Worm (Caenorhabditis elegans) whole organism, late embryonic: Measurements from ENCODE around the gene srz-44.
"Not testable (repeated sequence)": the region's sequence is repeated elsewhere in the genome, so short reads cannot be mapped to it uniquely, and the experiment has no call there.

Source experiments
- C08G9.2 ChIP-seq: sonication (generic microtip); optimal IDR thresholded peaks from 2 replicates; lab custom pipeline; 2016; ENCODE audit warnings: mild to moderate bottlenecking, missing genetic modification characterization, moderate library complexity, missing compliant biosample characterization
- F13H6.1 ChIP-seq: sonication (generic microtip); optimal IDR thresholded peaks from 2 replicates; lab custom pipeline; 2016; ENCODE audit warnings: missing genetic modification characterization, missing compliant biosample characterization
- K02D7.2 ChIP-seq: sonication (generic microtip); optimal IDR thresholded peaks from 2 replicates; lab custom pipeline; 2017; ENCODE audit warnings: mild to moderate bottlenecking, missing genetic modification characterization, missing compliant biosample characterization
- K09A11.1 ChIP-seq: sonication (generic microtip); optimal IDR thresholded peaks from 2 replicates; lab custom pipeline; 2017; ENCODE audit warnings: antibody characterized with exemption, mild to moderate bottlenecking, missing genetic modification characterization, missing compliant biosample characterization; ENCODE audit not compliant: insufficient read depth
- ahr-1 ChIP-seq: sonication (generic microtip); optimal IDR thresholded peaks from 2 replicates; lab custom pipeline; 2016; ENCODE audit warnings: missing genetic modification characterization, missing compliant biosample characterization
- ceh-14 ChIP-seq: sonication (generic microtip); optimal IDR thresholded peaks from 2 replicates; lab custom pipeline; 2016; ENCODE audit warnings: missing genotype, missing genetic modification characterization, missing compliant biosample characterization
- ceh-18 ChIP-seq: sonication (generic microtip); optimal IDR thresholded peaks from 2 replicates; lab custom pipeline; 2016; ENCODE audit warnings: missing genetic modification characterization, missing compliant biosample characterization
- ceh-22 ChIP-seq: sonication (generic microtip); optimal IDR thresholded peaks from 2 replicates; lab custom pipeline; 2017; ENCODE audit warnings: missing biosample characterization, missing genetic modification characterization
- ceh-31 ChIP-seq: sonication (generic microtip); optimal IDR thresholded peaks from 2 replicates; lab custom pipeline; 2016; ENCODE audit warnings: missing genetic modification characterization, missing compliant biosample characterization
- ceh-45 ChIP-seq: fragments of 200-800 bp; sonication (Bioruptor generic); IDR thresholded peaks from 2 replicates; pipeline ENCODE4 v1.3.6; 2022; ENCODE audit warnings: missing genetic modification reagents, missing genetic modification characterization, missing compliant biosample characterization
- ceh-9 ChIP-seq: sonication (generic microtip); optimal IDR thresholded peaks from 2 replicates; lab custom pipeline; 2016; ENCODE audit warnings: mild to moderate bottlenecking, missing genetic modification characterization, inconsistent platforms, missing compliant biosample characterization
- dmd-4 ChIP-seq: sonication (generic microtip); optimal IDR thresholded peaks from 2 replicates; lab custom pipeline; 2016; ENCODE audit warnings: borderline replicate concordance, missing genetic modification characterization, missing compliant biosample characterization
- dve-1 ChIP-seq: sonication (generic microtip); optimal IDR thresholded peaks from 2 replicates; lab custom pipeline; 2017; ENCODE audit warnings: antibody characterized with exemption, mild to moderate bottlenecking, missing genetic modification characterization, missing compliant biosample characterization
- elt-2 ChIP-seq: sonication (generic microtip); optimal IDR thresholded peaks from 2 replicates; lab custom pipeline; 2016; ENCODE audit warnings: missing genetic modification reagents, missing genetic modification characterization, missing compliant biosample characterization
- ets-4 ChIP-seq: sonication (generic microtip); optimal IDR thresholded peaks from 2 replicates; lab custom pipeline; 2016; ENCODE audit warnings: missing genetic modification characterization, missing compliant biosample characterization
- eyg-1 ChIP-seq: sonication (generic microtip); optimal IDR thresholded peaks from 2 replicates; lab custom pipeline; 2016; ENCODE audit warnings: missing genotype, missing genetic modification characterization, missing compliant biosample characterization
- fkh-6 ChIP-seq: sonication (generic microtip); optimal IDR thresholded peaks from 2 replicates; lab custom pipeline; 2016; ENCODE audit warnings: missing genetic modification characterization, missing compliant biosample characterization
- gmeb-2 ChIP-seq: sonication (generic microtip); optimal IDR thresholded peaks from 2 replicates; lab custom pipeline; 2016; ENCODE audit warnings: missing genetic modification characterization, inconsistent platforms, missing compliant biosample characterization
- hlh-13 ChIP-seq: fragments of 200-800 bp; sonication (Bioruptor generic); optimal IDR thresholded peaks from 2 replicates; lab custom pipeline; 2018; ENCODE audit warnings: mild to moderate bottlenecking, missing genetic modification characterization, missing compliant biosample characterization
- hlh-15 ChIP-seq: sonication (generic microtip); optimal IDR thresholded peaks from 2 replicates; lab custom pipeline; 2016; ENCODE audit warnings: missing genetic modification characterization, missing compliant biosample characterization
- hlh-6 ChIP-seq: sonication (generic microtip); optimal IDR thresholded peaks from 2 replicates; lab custom pipeline; 2016; ENCODE audit warnings: missing genotype, missing genetic modification characterization, missing compliant biosample characterization
- lim-6 ChIP-seq: sonication (generic microtip); optimal IDR thresholded peaks from 2 replicates; lab custom pipeline; 2016; ENCODE audit warnings: missing genetic modification characterization, missing compliant biosample characterization
- madf-2 ChIP-seq: sonication (generic microtip); optimal IDR thresholded peaks from 2 replicates; lab custom pipeline; 2017; ENCODE audit warnings: missing genetic modification characterization, missing compliant biosample characterization
- nfya-1 ChIP-seq: sonication (generic microtip); optimal IDR thresholded peaks from 2 replicates; lab custom pipeline; 2017; ENCODE audit warnings: missing genetic modification characterization, mild to moderate bottlenecking, missing compliant biosample characterization, antibody characterized with exemption, moderate library complexity
- odd-2 ChIP-seq: sonication (generic microtip); optimal IDR thresholded peaks from 2 replicates; lab custom pipeline; 2017; ENCODE audit warnings: antibody characterized with exemption, mild to moderate bottlenecking, missing genetic modification characterization, missing compliant biosample characterization
- pag-3 ChIP-seq: sonication (generic microtip); optimal IDR thresholded peaks from 2 replicates; lab custom pipeline; 2016; ENCODE audit warnings: missing compliant biosample characterization, missing genetic modification characterization, borderline replicate concordance
- pat-9 ChIP-seq: fragments of 200-800 bp; sonication (Bioruptor generic); optimal IDR thresholded peaks from 2 replicates; lab custom pipeline; 2018; ENCODE audit warnings: mild to moderate bottlenecking, missing genetic modification characterization, moderate library complexity, missing compliant biosample characterization
- pax-1 ChIP-seq: fragments of 150-350 bp; optimal IDR thresholded peaks from 2 replicates; lab custom pipeline; 2014; ENCODE audit warnings: missing biosample characterization, missing genetic modification characterization
- pha-4 ChIP-seq: fragments of 150-350 bp; optimal IDR thresholded peaks from 2 replicates; lab custom pipeline; 2018; ENCODE audit warnings: missing biosample characterization, missing genetic modification reagents, missing genetic modification characterization
- pqm-1 ChIP-seq: sonication (generic microtip); optimal IDR thresholded peaks from 2 replicates; lab custom pipeline; 2016; ENCODE audit warnings: missing genetic modification characterization, missing compliant biosample characterization
- ref-2 ChIP-seq: sonication (generic microtip); optimal IDR thresholded peaks from 2 replicates; lab custom pipeline; 2016; ENCODE audit warnings: missing genetic modification characterization, missing compliant biosample characterization
- rnt-1 ChIP-seq: sonication (generic microtip); optimal IDR thresholded peaks from 2 replicates; lab custom pipeline; 2016; ENCODE audit warnings: missing genetic modification characterization, missing compliant biosample characterization
- sdc-2 ChIP-seq: sonication (generic microtip); optimal IDR thresholded peaks from 2 replicates; lab custom pipeline; 2016; ENCODE audit warnings: missing genotype, missing genetic modification characterization, missing compliant biosample characterization
- sox-2 ChIP-seq: fragments of 200-800 bp; sonication (Bioruptor generic); IDR thresholded peaks from 2 replicates; pipeline ENCODE4 v1.3.6; 2022; ENCODE audit warnings: missing genetic modification reagents, missing genetic modification characterization, missing compliant biosample characterization
- tbx-7 ChIP-seq: sonication (generic microtip); optimal IDR thresholded peaks from 2 replicates; lab custom pipeline; 2016; ENCODE audit warnings: missing genotype, missing genetic modification characterization, missing compliant biosample characterization
- unc-42 ChIP-seq: sonication (generic microtip); optimal IDR thresholded peaks from 2 replicates; lab custom pipeline; 2016; ENCODE audit warnings: missing genotype, missing genetic modification characterization, missing compliant biosample characterization
- unc-55 ChIP-seq: sonication (generic microtip); optimal IDR thresholded peaks from 2 replicates; lab custom pipeline; 2017; ENCODE audit warnings: missing biosample characterization, missing genetic modification reagents, missing genetic modification characterization
- unc-86 ChIP-seq: sonication (generic microtip); optimal IDR thresholded peaks from 2 replicates; lab custom pipeline; 2016; ENCODE audit warnings: missing genetic modification characterization, missing compliant biosample characterization
- zip-5 ChIP-seq: sonication (generic microtip); optimal IDR thresholded peaks from 2 replicates; lab custom pipeline; 2016; ENCODE audit warnings: missing genetic modification characterization, missing compliant biosample characterization

The srz-44 gene

ce11 chrV:15670139-15670538 lies 31.4 kb upstream of the srz-44 start, which contains the start of gene K06B4.15:
TSS of gene K06B4.15 (plus strand) at chrV:15670439.
- not testable (repeated sequence) for TF ChIP-seq sdc-2 (tag; lab: Kevin White, UChicago); dve-1; nfya-1
- TF ChIP-seq, all 69 proteins: peak for 0; not testable (repeated sequence) for 69

DNA sequence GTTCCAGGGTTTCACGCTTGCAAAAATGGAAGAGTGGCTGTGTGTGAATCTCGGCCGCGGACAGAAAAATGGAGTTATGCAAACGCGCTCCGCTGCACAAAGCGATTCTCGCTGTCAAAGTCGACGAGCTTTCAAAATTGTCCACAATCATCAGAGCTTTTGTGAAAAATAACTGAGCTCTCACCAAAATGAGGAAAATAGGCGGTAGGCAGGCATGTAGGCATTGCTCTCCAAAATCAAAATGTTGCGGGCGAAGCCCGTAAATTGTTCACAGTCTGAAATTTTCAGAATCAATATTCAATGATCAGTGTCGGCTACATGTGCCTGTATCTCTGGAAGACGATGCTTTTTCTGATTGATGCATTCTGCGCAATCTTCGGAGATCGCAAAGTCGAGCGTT lies 30.1 kb upstream of the srz-44 start, which contains the start of gene K06B4.4:
Gene K06B4.4 (plus strand): TSS at position 301 of the 400 bp plus-strand sequence.
- TF ChIP-seq ahr-1 (tag; lab: Kevin White, UChicago) (no peak), lim-6 (tag; lab: Kevin White, UChicago) (no peak), tbx-7 (tag; lab: Kevin White, UChicago) (no peak), gmeb-2 (no peak), ets-4 (tag; lab: Kevin White, UChicago) (no peak), C08G9.2 (tag; lab: Kevin White, UChicago) (no peak), unc-42 (tag; lab: Kevin White, UChicago) (no peak)

- TF ChIP-seq odd-2 (tag; lab: Kevin White, UChicago); pag-3; ceh-9 (tag; lab: Kevin White, UChicago): not testable (repeated sequence)
- TF ChIP-seq, all 69 proteins: peak for 0; not testable (repeated sequence) for 69
These were observed 29.4 kb upstream of the srz-44 start, which contains the start of gene F53E4.1 for ce11 chrV:15668200-15668599. TSS of gene F53E4.1 (minus strand) at chrV:15668300.

- TF ChIP-seq pqm-1 (tag; lab: Kevin White, UChicago) (peak; percentile 5), F13H6.1 (no peak), elt-2 (tag; lab: Kevin White, UChicago) (peak; percentile 75)
These were observed 28.0 kb upstream of the srz-44 start for ce11 chrV:15666718-15667117.

DNA sequence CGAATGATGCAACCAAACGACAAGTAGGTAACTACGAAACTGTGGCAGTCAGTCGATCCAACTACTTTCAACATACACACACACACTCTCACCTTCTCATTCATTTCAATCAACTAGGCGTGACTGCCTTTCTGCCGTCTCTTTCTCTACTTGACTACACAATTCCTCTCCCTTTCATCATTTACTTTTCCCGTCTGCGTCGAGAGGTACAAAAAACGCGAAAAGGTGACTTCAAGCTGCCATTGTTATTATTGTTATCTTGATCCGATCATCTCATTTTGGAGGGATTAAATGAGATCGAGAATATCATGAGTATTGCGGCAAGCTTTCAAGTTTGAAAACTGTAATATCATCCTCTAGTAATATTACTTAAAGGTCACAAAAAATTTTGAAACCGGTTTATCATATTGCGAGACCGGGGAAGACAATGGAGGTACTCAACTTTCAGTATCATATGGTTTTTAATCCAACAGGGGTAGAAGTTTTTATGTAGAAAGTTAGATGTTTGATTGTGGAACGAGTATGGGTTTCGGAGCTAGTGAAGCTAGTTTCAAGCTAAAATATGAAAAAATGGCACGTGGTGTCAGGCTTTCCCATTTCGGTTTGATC lies 25.4 kb upstream of the srz-44 start:
- TF ChIP-seq sox-2 (GFP tag; lab: Robert Waterston, UW) (no peak), ceh-31 (tag; lab: Kevin White, UChicago) (peak; percentile 22), ceh-22 (tag; lab: Kevin White, UChicago) (no peak), rnt-1 (tag; lab: Kevin White, UChicago) (peak; percentile 17), ceh-9 (tag; lab: Kevin White, UChicago) (no peak), eyg-1 (tag; lab: Kevin White, UChicago) (no peak), ceh-18 (tag; lab: Kevin White, UChicago) (peak; percentile 20), pax-1 (tag; lab: Kevin White, UChicago) (peak; percentile 62), hlh-15 (no peak), dve-1 (peak; percentile 57), unc-55 (GFP tag; lab: Kevin White, UChicago) (peak; percentile 60)
- TF ChIP-seq, all 69 proteins: peak for 6

- TF ChIP-seq pha-4 (no peak), dve-1 (no peak), unc-86 (tag; lab: Kevin White, UChicago) (no peak), madf-2 (tag; lab: Kevin White, UChicago) (no peak), ceh-45 (GFP tag; lab: Robert Waterston, UW) (no peak), ceh-14 (tag; lab: Kevin White, UChicago) (no peak), zip-5 (tag; lab: Kevin White, UChicago) (no peak), K09A11.1 (tag; lab: Kevin White, UChicago) (no peak), pat-9 (tag; lab: Kevin White, UChicago) (no peak), ref-2 (tag; lab: Kevin White, UChicago) (no peak), unc-42 (tag; lab: Kevin White, UChicago) (no peak), hlh-6 (tag; lab: Kevin White, UChicago) (no peak), pax-1 (tag; lab: Kevin White, UChicago) (no peak), ets-4 (tag; lab: Kevin White, UChicago) (no peak), dmd-4 (tag; lab: Kevin White, UChicago) (no peak), K02D7.2 (tag; lab: Kevin White, UChicago) (no peak), fkh-6 (tag; lab: Kevin White, UChicago) (no peak), hlh-13 (GFP tag; lab: Kevin White, UChicago) (no peak), rnt-1 (tag; lab: Kevin White, UChicago) (no peak)
These were observed 22.8 kb upstream of the srz-44 start for ce11 chrV:15661580-15661979.
